Worm (Caenorhabditis elegans) whole organism, young adult: Measurements from ENCODE around the gene F25E5.5.

Experiments used
- B0261.1 ChIP-seq: sonication (generic microtip); optimal IDR thresholded peaks from 2 replicates; lab custom pipeline; 2016; ENCODE audit warnings: mild to moderate bottlenecking, missing genetic modification characterization, moderate library complexity, missing compliant biosample characterization
- C06A6.2 ChIP-seq: fragments of 200-800 bp; sonication (Bioruptor generic); conservative IDR thresholded peaks from 2 replicates; pipeline ENCODE4 v1.3.6; 2022; ENCODE audit warnings: missing genetic modification characterization, missing compliant biosample characterization
- C17E4.6 ChIP-seq: fragments of 200-800 bp; sonication (Bioruptor generic); IDR thresholded peaks from 2 replicates; pipeline ENCODE4 v1.3.6; 2022; ENCODE audit warnings: missing genetic modification reagents, missing genetic modification characterization, missing compliant biosample characterization
- F23B12.7 ChIP-seq: sonication (generic microtip); optimal IDR thresholded peaks from 2 replicates; lab custom pipeline; 2017; ENCODE audit warnings: missing genetic modification characterization, mild to moderate bottlenecking, missing compliant biosample characterization, antibody characterized with exemption, moderate library complexity; ENCODE audit not compliant: insufficient read depth
- F37B4.10 ChIP-seq: fragments of 200-800 bp; sonication (Bioruptor generic); IDR thresholded peaks from 2 replicates; pipeline ENCODE4 v1.3.6; 2022; ENCODE audit warnings: missing genetic modification characterization, missing compliant biosample characterization
- F39B2.1 ChIP-seq: fragments of 200-800 bp; sonication (Bioruptor generic); IDR thresholded peaks from 2 replicates; pipeline ENCODE4 v1.3.6; 2022; ENCODE audit warnings: missing genetic modification reagents, missing genetic modification characterization, missing compliant biosample characterization
- F52B5.7 ChIP-seq: sonication (generic microtip); optimal IDR thresholded peaks from 2 replicates; lab custom pipeline; 2016; ENCODE audit warnings: mild to moderate bottlenecking, missing genetic modification characterization, missing compliant biosample characterization
- F55B11.4 ChIP-seq: sonication (generic microtip); optimal IDR thresholded peaks from 2 replicates; lab custom pipeline; 2016; ENCODE audit warnings: missing compliant biosample characterization, missing genetic modification characterization, borderline replicate concordance; ENCODE audit not compliant: insufficient read depth
- T26A5.8 ChIP-seq: sonication (generic microtip); optimal IDR thresholded peaks from 2 replicates; lab custom pipeline; 2016; ENCODE audit warnings: missing genetic modification characterization, missing compliant biosample characterization
- Y53G8AR.9 ChIP-seq: fragments of 200-800 bp; sonication (Bioruptor generic); conservative IDR thresholded peaks from 2 replicates; pipeline ENCODE4 v1.3.6; 2022; ENCODE audit warnings: missing genetic modification reagents, missing genetic modification characterization, missing compliant biosample characterization
- Y79H2A.3 ChIP-seq: fragments of 200-800 bp; sonication (Bioruptor generic); conservative IDR thresholded peaks from 2 replicates; pipeline ENCODE4 v1.3.6; 2022; ENCODE audit warnings: missing genetic modification reagents, missing genetic modification characterization, missing compliant biosample characterization
- aptf-3 ChIP-seq: fragments of 200-800 bp; sonication (Bioruptor generic); IDR thresholded peaks from 2 replicates; pipeline ENCODE4 v1.3.6; 2022; ENCODE audit warnings: missing genetic modification characterization, missing compliant biosample characterization
- attf-3 ChIP-seq: fragments of 200-800 bp; sonication (Bioruptor generic); conservative IDR thresholded peaks from 2 replicates; pipeline ENCODE4 v1.3.6; 2022; ENCODE audit warnings: missing genetic modification reagents, missing genetic modification characterization, missing compliant biosample characterization
- cebp-1 ChIP-seq, 2 experiments: fragments of 200-800 bp in 1 of 2; sonication (Bioruptor generic) in 1 of 2; sonication (generic microtip) in 1 of 2; IDR thresholded peaks in 1 of 2; optimal IDR thresholded peaks in 1 of 2; 2 replicates each; pipeline versions ENCODE4 v1.3.6 to Lab custom; 2017 to 2022; ENCODE audit warnings: missing compliant biosample characterization in 2 of 2, missing genetic modification characterization in 2 of 2, mild to moderate bottlenecking in 1 of 2, missing genetic modification reagents in 1 of 2, moderate library complexity in 1 of 2
- ceh-100 ChIP-seq: fragments of 200-800 bp; sonication (Bioruptor generic); IDR thresholded peaks from 2 replicates; pipeline ENCODE4 v1.3.6; 2022; ENCODE audit warnings: missing genetic modification reagents, missing genetic modification characterization, missing compliant biosample characterization
- ceh-27 ChIP-seq: fragments of 200-800 bp; sonication (Bioruptor generic); optimal IDR thresholded peaks from 2 replicates; lab custom pipeline; 2018; ENCODE audit warnings: mild to moderate bottlenecking, missing genetic modification characterization, moderate library complexity, missing compliant biosample characterization
- ceh-40 ChIP-seq: fragments of 200-800 bp; sonication (Bioruptor generic); IDR thresholded peaks from 2 replicates; pipeline ENCODE4 v1.3.6; 2022; ENCODE audit warnings: missing genetic modification characterization, missing compliant biosample characterization
- dox-1 ChIP-seq: fragments of 200-800 bp; sonication (Bioruptor generic); IDR thresholded peaks from 2 replicates; pipeline ENCODE4 v1.3.6; 2022; ENCODE audit warnings: missing genetic modification reagents, missing genetic modification characterization, missing compliant biosample characterization
- dpff-1 ChIP-seq: sonication (generic microtip); optimal IDR thresholded peaks from 2 replicates; lab custom pipeline; 2017; ENCODE audit warnings: mild to moderate bottlenecking, missing genetic modification characterization, missing compliant biosample characterization
- dpl-1 ChIP-seq: fragments of 150-350 bp; optimal IDR thresholded peaks from 2 replicates; lab custom pipeline; 2014; ENCODE audit warnings: missing biosample characterization, missing genetic modification reagents, missing genetic modification characterization
- egl-44 ChIP-seq: fragments of 200-800 bp; sonication (Bioruptor generic); IDR thresholded peaks from 2 replicates; pipeline ENCODE4 v1.3.6; 2022; ENCODE audit warnings: missing genetic modification reagents, missing genetic modification characterization, missing compliant biosample characterization
- egrh-3 ChIP-seq: fragments of 200-800 bp; sonication (Bioruptor generic); IDR thresholded peaks from 2 replicates; pipeline ENCODE4 v1.3.6; 2022; ENCODE audit warnings: missing genetic modification reagents, missing genetic modification characterization, missing compliant biosample characterization
- ekl-4 ChIP-seq: fragments of 200-800 bp; sonication (Bioruptor generic); IDR thresholded peaks from 2 replicates; pipeline ENCODE4 v1.3.6; 2022; ENCODE audit warnings: missing genetic modification reagents, missing genetic modification characterization, missing compliant biosample characterization
- ets-4 ChIP-seq: fragments of 200-800 bp; sonication (Bioruptor generic); optimal IDR thresholded peaks from 2 replicates; lab custom pipeline; 2018; ENCODE audit warnings: mild to moderate bottlenecking, missing genetic modification characterization, missing compliant biosample characterization
- fkh-3 ChIP-seq: sonication (generic microtip); optimal IDR thresholded peaks from 2 replicates; lab custom pipeline; 2016; ENCODE audit warnings: mild to moderate bottlenecking, missing genetic modification characterization, missing compliant biosample characterization
- gei-17 ChIP-seq: fragments of 200-800 bp; sonication (Bioruptor generic); optimal IDR thresholded peaks from 2 replicates; lab custom pipeline; 2018; ENCODE audit warnings: mild to moderate bottlenecking, missing genetic modification characterization, missing compliant biosample characterization
- him-1 ChIP-seq: sonication (generic microtip); optimal IDR thresholded peaks from 2 replicates; lab custom pipeline; 2016; ENCODE audit warnings: missing genotype, missing genetic modification reagents, missing genetic modification characterization, missing compliant biosample characterization
- hmg-1.2 ChIP-seq: fragments of 200-800 bp; sonication (Bioruptor generic); IDR thresholded peaks from 2 replicates; pipeline ENCODE4 v1.3.6; 2022; ENCODE audit warnings: missing genetic modification reagents, missing genetic modification characterization, missing compliant biosample characterization
- hmg-20 ChIP-seq: fragments of 200-800 bp; sonication (Bioruptor generic); IDR thresholded peaks from 2 replicates; pipeline ENCODE4 v1.3.6; 2022; ENCODE audit warnings: missing genetic modification reagents, missing genetic modification characterization, missing compliant biosample characterization
- hrde-1 ChIP-seq: sonication (generic microtip); optimal IDR thresholded peaks from 2 replicates; lab custom pipeline; 2016; ENCODE audit warnings: missing genetic modification characterization, mild to moderate bottlenecking, missing compliant biosample characterization, moderate library complexity, missing genotype, missing genetic modification reagents, borderline replicate concordance
- hsf-1 ChIP-seq: fragments of 200-800 bp; sonication (Bioruptor generic); IDR thresholded peaks from 2 replicates; pipeline ENCODE4 v1.3.6; 2022; ENCODE audit warnings: missing genetic modification reagents, missing genetic modification characterization, missing compliant biosample characterization
- let-526 ChIP-seq: fragments of 200-800 bp; sonication (Bioruptor generic); IDR thresholded peaks from 2 replicates; pipeline ENCODE4 v1.3.6; 2022; ENCODE audit warnings: missing genetic modification reagents, missing genetic modification characterization, missing compliant biosample characterization
- lin-26 ChIP-seq: fragments of 200-800 bp; sonication (Bioruptor generic); IDR thresholded peaks from 2 replicates; pipeline ENCODE4 v1.3.6; 2022; ENCODE audit warnings: missing genetic modification reagents, missing genetic modification characterization, missing compliant biosample characterization
- lsl-1 ChIP-seq: fragments of 200-800 bp; sonication (Bioruptor generic); optimal IDR thresholded peaks from 2 replicates; lab custom pipeline; 2018; ENCODE audit warnings: mild to moderate bottlenecking, missing genetic modification characterization, moderate library complexity, missing compliant biosample characterization
- mxl-1 ChIP-seq: sonication (generic microtip); optimal IDR thresholded peaks from 2 replicates; lab custom pipeline; 2016; ENCODE audit warnings: missing genetic modification characterization, missing compliant biosample characterization
- nhr-120 ChIP-seq: fragments of 200-800 bp; sonication (Bioruptor generic); IDR thresholded peaks from 2 replicates; pipeline ENCODE4 v1.3.6; 2022; ENCODE audit warnings: missing genetic modification characterization, missing compliant biosample characterization
- nhr-179 ChIP-seq: sonication (generic microtip); optimal IDR thresholded peaks from 2 replicates; lab custom pipeline; 2016; ENCODE audit warnings: mild to moderate bottlenecking, missing genetic modification characterization, missing compliant biosample characterization
- nhr-90 ChIP-seq: sonication (generic microtip); optimal IDR thresholded peaks from 2 replicates; lab custom pipeline; 2016; ENCODE audit warnings: missing genotype, mild to moderate bottlenecking, missing genetic modification characterization, missing compliant biosample characterization
- pha-4 ChIP-seq: fragments of 150-350 bp; sonication (generic microtip); optimal IDR thresholded peaks from 2 replicates; lab custom pipeline; 2014; ENCODE audit warnings: missing biosample characterization, missing genetic modification reagents, missing genetic modification characterization
- repo-1 ChIP-seq: sonication (generic microtip); optimal IDR thresholded peaks from 2 replicates; lab custom pipeline; 2017; ENCODE audit warnings: mild to moderate bottlenecking, missing genetic modification characterization, missing compliant biosample characterization
- snpc-1.3 ChIP-seq: sonication (generic microtip); optimal IDR thresholded peaks from 2 replicates; lab custom pipeline; 2017; ENCODE audit warnings: missing genetic modification characterization, mild to moderate bottlenecking, missing compliant biosample characterization, antibody characterized with exemption, moderate library complexity, missing genotype, missing genetic modification reagents; ENCODE audit not compliant: insufficient read depth
- tbx-9 ChIP-seq: sonication (generic microtip); optimal IDR thresholded peaks from 2 replicates; lab custom pipeline; 2016; ENCODE audit warnings: borderline replicate concordance, missing genetic modification characterization, inconsistent platforms, missing compliant biosample characterization
- zim-3 ChIP-seq: sonication (generic microtip); optimal IDR thresholded peaks from 2 replicates; lab custom pipeline; 2017; ENCODE audit warnings: mild to moderate bottlenecking, missing genetic modification characterization, moderate library complexity, missing compliant biosample characterization
- ztf-25 ChIP-seq: fragments of 200-800 bp; sonication (Bioruptor generic); IDR thresholded peaks from 2 replicates; pipeline ENCODE4 v1.3.6; 2022; ENCODE audit warnings: missing genetic modification reagents, missing genetic modification characterization, missing compliant biosample characterization
- ztf-6 ChIP-seq: fragments of 200-800 bp; sonication (Bioruptor generic); IDR thresholded peaks from 2 replicates; pipeline ENCODE4 v1.3.6; 2022; ENCODE audit warnings: missing genetic modification reagents, missing genetic modification characterization, missing compliant biosample characterization

Gene F25E5.5

ce11 chrV:7432441-7433146 is 14.5 kb upstream of the F25E5.5 start (continued):
- TF ChIP-seq dpl-1 (GFP tag; lab: Kevin White, UChicago) (no peak), gei-17 (GFP tag; lab: Kevin White, UChicago) (no peak), F23B12.7 (tag; lab: Kevin White, UChicago) (no peak), C17E4.6 (GFP tag; lab: Robert Waterston, UW) (no peak), zim-3 (peak; percentile 65), ceh-100 (GFP tag; lab: Robert Waterston, UW) (no peak), cebp-1 (GFP tag; IDR thresholded peaks at IDR 0.05; lab: Robert Waterston, UW) (no peak; the same call in 1 of the 2 replicates), cebp-1 (tag; optimal IDR thresholded peaks at IDR 0.05; lab: Kevin White, UChicago) (peak; percentile 70), F55B11.4 (tag; lab: Kevin White, UChicago) (no peak), ceh-40 (GFP tag; lab: Robert Waterston, UW) (0 out of 2 replicates have a peak, but pooled peaks have one; percentile 6), nhr-120 (GFP tag; lab: Robert Waterston, UW) (no peak), aptf-3 (GFP tag; lab: Robert Waterston, UW) (no peak), dox-1 (GFP tag; lab: Robert Waterston, UW) (peak; percentile 65), hmg-20 (GFP tag; lab: Robert Waterston, UW) (no peak), repo-1 (tag; lab: Kevin White, UChicago) (peak; percentile 78), hmg-1.2 (GFP tag; lab: Robert Waterston, UW) (peak; percentile 18; the same call in 1 of the 2 replicates), F39B2.1 (GFP tag; lab: Robert Waterston, UW) (no peak), Y79H2A.3 (GFP tag; lab: Robert Waterston, UW) (no peak), nhr-90 (tag; lab: Kevin White, UChicago) (peak; percentile 66), T26A5.8 (tag; lab: Kevin White, UChicago) (no peak), dpff-1 (tag; lab: Kevin White, UChicago) (no peak), ceh-27 (GFP tag; lab: Kevin White, UChicago) (peak; percentile 9), ets-4 (GFP tag; lab: Kevin White, UChicago) (peak; percentile 63), mxl-1 (tag; lab: Kevin White, UChicago) (peak; percentile 4), lin-26 (no peak; the same call in 1 of the 2 replicates), egl-44 (peak; percentile 44; the same call in 1 of the 2 replicates), ekl-4 (0 out of 2 replicates have a peak, but pooled peaks have one; percentile 8), egrh-3 (no peak), nhr-179 (no peak), snpc-1.3 (tag; lab: Kevin White, UChicago) (no peak), ztf-25 (GFP tag; lab: Robert Waterston, UW) (no peak), B0261.1 (tag; lab: Kevin White, UChicago) (no peak)

- TF ChIP-seq C06A6.2 (GFP tag; lab: Robert Waterston, UW), result no peak
- TF ChIP-seq pha-4 (tag; lab: Kevin White, UChicago), result peak; percentile 76
- TF ChIP-seq F23B12.7 (tag; lab: Kevin White, UChicago), result no peak
- TF ChIP-seq F52B5.7, result no peak
- TF ChIP-seq F37B4.10 (GFP tag; lab: Robert Waterston, UW), result no peak
- TF ChIP-seq Y53G8AR.9 (GFP tag; lab: Robert Waterston, UW), result peak; percentile 36; the same call in 1 of the 2 replicates
- no peak for TF ChIP-seq ztf-25 (GFP tag; lab: Robert Waterston, UW)
- no peak for TF ChIP-seq let-526
- TF ChIP-seq fkh-3 (tag; lab: Kevin White, UChicago), result no peak
- TF ChIP-seq ztf-6 (GFP tag; lab: Robert Waterston, UW), result no peak
- TF ChIP-seq tbx-9, result no peak
- TF ChIP-seq hrde-1, result no peak
- no peak for TF ChIP-seq attf-3
- TF ChIP-seq hsf-1 (GFP tag; lab: Robert Waterston, UW), result no peak
- no peak for TF ChIP-seq lsl-1 (GFP tag; lab: Kevin White, UChicago)
- TF ChIP-seq dpl-1 (GFP tag; lab: Kevin White, UChicago), result no peak
- TF ChIP-seq him-1 (tag; lab: Kevin White, UChicago), result no peak
- no peak for TF ChIP-seq ceh-40 (GFP tag; lab: Robert Waterston, UW)
- no peak for TF ChIP-seq mxl-1 (tag; lab: Kevin White, UChicago)
- TF ChIP-seq zim-3, result no peak
Observed at ce11 chrV:7434805-7435363, 12.2 kb upstream of the F25E5.5 start.
